Worm (Caenorhabditis elegans): ENCODE data around the gene F19G12.11.

F19G12.11 gene

DNA sequence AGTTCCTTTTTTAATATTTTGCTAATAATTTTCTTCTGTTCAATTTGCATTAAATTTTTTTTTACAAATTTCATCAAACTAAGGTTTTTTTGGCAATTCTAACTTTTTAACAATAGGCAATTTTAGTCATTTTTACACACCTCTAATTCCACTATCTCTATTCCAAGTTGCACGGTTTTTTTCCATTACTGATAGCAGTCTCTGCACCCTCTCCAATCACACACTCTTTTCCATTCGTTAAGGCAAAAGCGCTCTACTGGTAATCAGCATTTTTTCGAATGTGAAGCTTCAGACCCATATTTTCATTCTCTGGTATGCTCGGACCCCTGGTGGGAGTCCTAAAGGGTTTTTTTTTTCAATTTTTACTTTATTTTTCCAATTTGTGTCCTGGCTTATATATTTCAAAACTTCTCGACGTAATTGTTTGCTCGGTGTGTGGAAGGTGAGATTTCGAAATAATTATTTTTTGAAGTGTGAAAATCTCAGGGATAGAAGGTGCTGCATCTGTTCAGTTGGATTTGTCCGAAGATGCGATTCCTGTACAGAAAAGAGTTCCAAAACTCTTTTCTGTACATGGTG lies 9.5 kb downstream of the F19G12.11 start, which contains the start of the genes F19G12.4 and F19G12.8:
Gene F19G12.4 (plus strand): TSS at position 529 of the 579 bp plus-strand sequence.
Gene F19G12.8 (plus strand): TSS at position 545 of the 579 bp plus-strand sequence.
- TF ChIP-seq Y116A8C.19 (tag; optimal IDR thresholded peaks at IDR 0.05; ENCODE audit: borderline replicate concordance) (no peak), nhr-76 (tag; optimal IDR thresholded peaks at IDR 0.05) (no peak), nhr-85 (tag) (peak; percentile 20), elt-2 (tag; optimal IDR thresholded peaks at IDR 0.05) (peak; percentile 12), lin-35 (GFP tag; optimal IDR thresholded peaks at IDR 0.05) (peak in 1 of 2 experiments; percentile 1)

- TF ChIP-seq dpl-1 (GFP tag; optimal IDR thresholded peaks at IDR 0.05): no peak
- TF ChIP-seq zip-4 (GFP tag; optimal IDR thresholded peaks at IDR 0.05): no peak
- no peak for TF ChIP-seq C34B4.2 (tag; optimal IDR thresholded peaks at IDR 0.05)
- TF ChIP-seq ceh-82 (tag; optimal IDR thresholded peaks at IDR 0.05): no peak
- no peak for TF ChIP-seq nhr-71 (tag; optimal IDR thresholded peaks at IDR 0.05)
Observed at ce11 chrX:1412844-1413243, 13.5 kb downstream of the F19G12.11 start, which contains the start of gene srh-19. srh-19 (plus strand) TSS chrX:1413144.

- no peak for TF ChIP-seq hlh-17 (GFP tag; optimal IDR thresholded peaks at IDR 0.05; ENCODE audit: borderline replicate concordance)
- TF ChIP-seq nhr-20 (tag; optimal IDR thresholded peaks at IDR 0.05): no peak
- TF ChIP-seq fkh-8 (tag; optimal IDR thresholded peaks at IDR 0.05): no peak
- TF ChIP-seq nhr-90 (tag; optimal IDR thresholded peaks at IDR 0.05; ENCODE audit: poor library complexity): no peak
- no peak for TF ChIP-seq lin-39 (tag; optimal IDR thresholded peaks at IDR 0.05)
- no peak for TF ChIP-seq egl-13 (tag; optimal IDR thresholded peaks at IDR 0.05)
- no peak for TF ChIP-seq ceh-8 (GFP tag; optimal IDR thresholded peaks at IDR 0.05)
- TF ChIP-seq hpl-2 (GFP tag; optimal IDR thresholded peaks at IDR 0.05): no peak
- no peak for TF ChIP-seq lin-15B (tag; optimal IDR thresholded peaks at IDR 0.05)
- TF ChIP-seq mef-2 (tag; optimal IDR thresholded peaks at IDR 0.05): no peak
- TF ChIP-seq zag-1 (tag; optimal IDR thresholded peaks at IDR 0.05): no peak
- TF ChIP-seq swsn-7 (tag; optimal IDR thresholded peaks at IDR 0.05): no peak
- no peak for TF ChIP-seq blmp-1 (tag; optimal IDR thresholded peaks at IDR 0.05)
- no peak for TF ChIP-seq unc-86 (tag; optimal IDR thresholded peaks at IDR 0.05)
- TF ChIP-seq mdl-1 (tag; optimal IDR thresholded peaks at IDR 0.05): no peak
- no peak for TF ChIP-seq tlp-1 (tag; optimal IDR thresholded peaks at IDR 0.05)
- no peak for TF ChIP-seq snu-23 (GFP tag; optimal IDR thresholded peaks at IDR 0.05)
- TF ChIP-seq ztf-11 (tag; optimal IDR thresholded peaks at IDR 0.05): no peak
- no peak for TF ChIP-seq aha-1 (tag; optimal IDR thresholded peaks at IDR 0.05)
Observed at ce11 chrX:1410552-1410951, 15.8 kb downstream of the F19G12.11 start, which contains the start of gene abu-2. abu-2 (minus strand) TSS chrX:1410652.

ce11 chrX:1409224-1409623 lies 17.1 kb downstream of the F19G12.11 start:
- TF ChIP-seq nhr-77 (tag; optimal IDR thresholded peaks at IDR 0.05): no peak
- TF ChIP-seq F16B12.6 (tag; optimal IDR thresholded peaks at IDR 0.05): no peak
- no peak for TF ChIP-seq isw-1 (GFP tag; IDR thresholded peaks at IDR 0.05)
- TF ChIP-seq unc-98 (GFP tag; IDR thresholded peaks at IDR 0.05): no peak
- TF ChIP-seq pqm-1 (tag; optimal IDR thresholded peaks at IDR 0.05): no peak
- TF ChIP-seq sup-37 (GFP tag; optimal IDR thresholded peaks at IDR 0.05): no peak
- TF ChIP-seq hlh-4 (tag; optimal IDR thresholded peaks at IDR 0.05): no peak
- TF ChIP-seq C34B4.2 (tag; optimal IDR thresholded peaks at IDR 0.05): no peak
- TF ChIP-seq lin-14 (GFP tag; optimal IDR thresholded peaks at IDR 0.05): no peak
- TF ChIP-seq ceh-63 (GFP tag; optimal IDR thresholded peaks at IDR 0.05): no peak
- no peak for TF ChIP-seq unc-86 (tag; optimal IDR thresholded peaks at IDR 0.05)
- TF ChIP-seq fkh-8 (tag; optimal IDR thresholded peaks at IDR 0.05): no peak
- no peak for TF ChIP-seq nhr-85 (tag)
- TF ChIP-seq egl-13 (tag; optimal IDR thresholded peaks at IDR 0.05): no peak
- TF ChIP-seq dsc-1 (tag; optimal IDR thresholded peaks at IDR 0.05): no peak
